Worm (Caenorhabditis elegans): Measurements from ENCODE around the gene F49F1.15.

DNA sequence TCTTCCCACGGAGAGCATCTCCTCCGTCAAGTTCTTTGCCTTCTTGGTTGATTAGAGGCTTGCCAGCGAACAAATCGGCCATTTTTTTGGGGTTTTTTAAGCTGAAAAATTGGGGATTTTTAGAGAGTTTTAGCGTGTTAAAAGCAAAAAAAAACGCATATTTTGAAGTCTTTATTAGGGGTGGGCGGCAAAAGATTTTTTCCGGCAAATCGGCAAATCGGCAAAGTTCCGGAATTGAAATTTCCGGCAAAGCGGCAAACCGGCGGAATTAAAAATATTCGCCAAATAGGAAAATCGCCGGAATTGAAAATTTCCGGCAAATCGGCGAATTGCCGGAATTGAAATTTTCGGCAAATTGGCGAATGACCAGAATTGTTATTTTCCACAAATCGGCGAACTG is 30.3 kb downstream of the F49F1.15 start, which contains the start of gene C35B1.5:
- no peak for TF ChIP-seq tbx-9 (tag; optimal IDR thresholded peaks at IDR 0.05; ENCODE audit: borderline replicate concordance)
- TF ChIP-seq lag-1 (GFP tag; IDR thresholded peaks at IDR 0.05) = no peak
- no peak for TF ChIP-seq fkh-3 (tag; optimal IDR thresholded peaks at IDR 0.05)
- no peak for TF ChIP-seq nfya-1 (tag; optimal IDR thresholded peaks at IDR 0.05; ENCODE audit: borderline replicate concordance, insufficient read depth)
- TF ChIP-seq snpc-1.3 (tag; optimal IDR thresholded peaks at IDR 0.05; ENCODE audit: insufficient read depth) = no peak
- no peak for TF ChIP-seq madf-8 (GFP tag; conservative IDR thresholded peaks at IDR 0.05)
